Worm (Caenorhabditis elegans): ENCODE data around the gene sphk-1.

The sphk-1 gene

ce11 chrII:8744555-8745448 lies 43.3 kb upstream of the sphk-1 start (continued):
- TF ChIP-seq attf-3 (GFP tag; conservative IDR thresholded peaks at IDR 0.05) (no peak), pbrm-1 (GFP tag; IDR thresholded peaks at IDR 0.05) (0 out of 2 replicates have a peak, but pooled peaks have one; percentile 34), Y67H2A.10 (GFP tag; conservative IDR thresholded peaks at IDR 0.05) (no peak), atf-7 (tag; optimal IDR thresholded peaks at IDR 0.05) (peak; percentile 34), snpc-1.1 (tag; optimal IDR thresholded peaks at IDR 0.05; ENCODE audit: insufficient read depth) (no peak), B0261.1 (tag; optimal IDR thresholded peaks at IDR 0.05) (no peak), F33H1.4 (GFP tag; IDR thresholded peaks at IDR 0.05) (no peak), attf-5 (GFP tag; optimal IDR thresholded peaks at IDR 0.05) (no peak), T07F8.4 (tag; optimal IDR thresholded peaks at IDR 0.05) (no peak), Y79H2A.3 (GFP tag; conservative IDR thresholded peaks at IDR 0.05) (no peak), madf-8 (GFP tag; conservative IDR thresholded peaks at IDR 0.05) (no peak), nhr-120 (GFP tag; IDR thresholded peaks at IDR 0.05) (no peak), unc-130 (GFP tag; optimal IDR thresholded peaks at IDR 0.05) (no peak), mes-4 (tag; optimal IDR thresholded peaks at IDR 0.05) (no peak), sea-2 (GFP tag; IDR thresholded peaks at IDR 0.05) (0 out of 2 replicates have a peak, but pooled peaks have one; percentile 23), hmg-20 (GFP tag; IDR thresholded peaks at IDR 0.05) (no peak), cebp-1 (GFP tag; IDR thresholded peaks at IDR 0.05) (peak; percentile 7; the same call in 1 of the 2 replicates), cebp-1 (tag; optimal IDR thresholded peaks at IDR 0.05) (peak; percentile 39), rec-8 (tag; optimal IDR thresholded peaks at IDR 0.05) (no peak), Y53F4B.3 (GFP tag; IDR thresholded peaks at IDR 0.05) (no peak), C17E4.6 (GFP tag; IDR thresholded peaks at IDR 0.05) (no peak), nfya-2 (GFP tag; IDR thresholded peaks at IDR 0.05) (no peak), ztf-3 (GFP tag; optimal IDR thresholded peaks at IDR 0.05) (no peak), sptf-2 (GFP tag; optimal IDR thresholded peaks at IDR 0.05) (no peak), egrh-3 (GFP tag; IDR thresholded peaks at IDR 0.05) (no peak), die-1 (tag; optimal IDR thresholded peaks at IDR 0.05) (no peak), B0019.2 (GFP tag; conservative IDR thresholded peaks at IDR 0.05) (no peak), rcor-1 (GFP tag; IDR thresholded peaks at IDR 0.05) (peak; percentile 34; the same call in 1 of the 2 replicates), hlh-26 (GFP tag; conservative IDR thresholded peaks at IDR 0.05) (no peak), him-1 (tag; optimal IDR thresholded peaks at IDR 0.05) (no peak), nhr-27 (tag; optimal IDR thresholded peaks at IDR 0.05) (no peak), lin-26 (GFP tag; IDR thresholded peaks at IDR 0.05) (peak; percentile 67; the same call in 1 of the 2 replicates), hmg-1.2 (GFP tag; IDR thresholded peaks at IDR 0.05) (peak; percentile 5; the same call in 1 of the 2 replicates), snpc-1.3 (tag; optimal IDR thresholded peaks at IDR 0.05; ENCODE audit: insufficient read depth) (no peak), B0336.3 (GFP tag; IDR thresholded peaks at IDR 0.05) (peak; percentile 36; the same call in 1 of the 2 replicates), Y95B8A.8 (GFP tag; IDR thresholded peaks at IDR 0.05) (peak; percentile 56), bed-2 (GFP tag; IDR thresholded peaks at IDR 0.05) (no peak), xnd-1 (tag; optimal IDR thresholded peaks at IDR 0.05) (no peak), ceh-27 (GFP tag; optimal IDR thresholded peaks at IDR 0.05) (no peak), ceh-91 (GFP tag; IDR thresholded peaks at IDR 0.05) (no peak), F23B12.7 (tag; optimal IDR thresholded peaks at IDR 0.05; ENCODE audit: insufficient read depth) (no peak), lin-40 (tag; optimal IDR thresholded peaks at IDR 0.05) (no peak), F10E7.11 (tag; optimal IDR thresholded peaks at IDR 0.05) (no peak), aptf-3 (GFP tag; IDR thresholded peaks at IDR 0.05) (no peak), tlf-1 (GFP tag; optimal IDR thresholded peaks at IDR 0.05) (no peak)
